Worm (Caenorhabditis elegans) whole organism, young adult: ENCODE data around the gene daf-41.

Experiments
- B0261.1 ChIP-seq: sonication (generic microtip); optimal IDR thresholded peaks from 2 replicates; lab custom pipeline; 2016; ENCODE audit warnings: mild to moderate bottlenecking, missing genetic modification characterization, moderate library complexity, missing compliant biosample characterization
- C06A6.2 ChIP-seq: fragments of 200-800 bp; sonication (Bioruptor generic); conservative IDR thresholded peaks from 2 replicates; pipeline ENCODE4 v1.3.6; 2022; ENCODE audit warnings: missing genetic modification characterization, missing compliant biosample characterization
- F49E8.2 ChIP-seq: sonication (generic microtip); optimal IDR thresholded peaks from 3 replicates; lab custom pipeline; 2017; ENCODE audit warnings: missing genetic modification characterization, mild to moderate bottlenecking, missing compliant biosample characterization, antibody characterized with exemption, moderate library complexity; ENCODE audit not compliant: insufficient read depth
- K11D2.4 ChIP-seq: fragments of 200-800 bp; sonication (Bioruptor generic); IDR thresholded peaks from 2 replicates; pipeline ENCODE4 v1.3.6; 2022; ENCODE audit warnings: missing genetic modification reagents, missing genetic modification characterization, missing compliant biosample characterization
- Y53G8AR.9 ChIP-seq: fragments of 200-800 bp; sonication (Bioruptor generic); conservative IDR thresholded peaks from 2 replicates; pipeline ENCODE4 v1.3.6; 2022; ENCODE audit warnings: missing genetic modification reagents, missing genetic modification characterization, missing compliant biosample characterization
- Y79H2A.3 ChIP-seq: fragments of 200-800 bp; sonication (Bioruptor generic); conservative IDR thresholded peaks from 2 replicates; pipeline ENCODE4 v1.3.6; 2022; ENCODE audit warnings: missing genetic modification reagents, missing genetic modification characterization, missing compliant biosample characterization
- ZK185.1 ChIP-seq: sonication (generic microtip); optimal IDR thresholded peaks from 2 replicates; lab custom pipeline; 2016; ENCODE audit warnings: mild to moderate bottlenecking, missing genetic modification characterization, missing compliant biosample characterization; ENCODE audit not compliant: poor library complexity, severe bottlenecking
- attf-3 ChIP-seq: fragments of 200-800 bp; sonication (Bioruptor generic); conservative IDR thresholded peaks from 2 replicates; pipeline ENCODE4 v1.3.6; 2022; ENCODE audit warnings: missing genetic modification reagents, missing genetic modification characterization, missing compliant biosample characterization
- bed-2 ChIP-seq: fragments of 200-800 bp; sonication (Bioruptor generic); IDR thresholded peaks from 2 replicates; pipeline ENCODE4 v1.3.6; 2022; ENCODE audit warnings: missing genetic modification reagents, missing genetic modification characterization, missing compliant biosample characterization
- cebp-1 ChIP-seq, 2 experiments: fragments of 200-800 bp in 1 of 2; sonication (Bioruptor generic) in 1 of 2; sonication (generic microtip) in 1 of 2; IDR thresholded peaks in 1 of 2; optimal IDR thresholded peaks in 1 of 2; 2 replicates each; pipeline versions ENCODE4 v1.3.6 to Lab custom; 2017 to 2022; ENCODE audit warnings: missing compliant biosample characterization in 2 of 2, missing genetic modification characterization in 2 of 2, mild to moderate bottlenecking in 1 of 2, missing genetic modification reagents in 1 of 2, moderate library complexity in 1 of 2
- ceh-40 ChIP-seq: fragments of 200-800 bp; sonication (Bioruptor generic); IDR thresholded peaks from 2 replicates; pipeline ENCODE4 v1.3.6; 2022; ENCODE audit warnings: missing genetic modification characterization, missing compliant biosample characterization
- ceh-58 ChIP-seq: fragments of 200-800 bp; sonication (Bioruptor generic); IDR thresholded peaks from 2 replicates; pipeline ENCODE4 v1.3.6; 2022; ENCODE audit warnings: missing genetic modification characterization, missing compliant biosample characterization
- ceh-79 ChIP-seq: sonication (generic microtip); optimal IDR thresholded peaks from 2 replicates; lab custom pipeline; 2017; ENCODE audit warnings: mild to moderate bottlenecking, missing genetic modification characterization, missing compliant biosample characterization
- ceh-91 ChIP-seq: fragments of 200-800 bp; sonication (Bioruptor generic); IDR thresholded peaks from 2 replicates; pipeline ENCODE4 v1.3.6; 2022; ENCODE audit warnings: missing genetic modification reagents, missing genetic modification characterization, missing compliant biosample characterization
- dox-1 ChIP-seq: fragments of 200-800 bp; sonication (Bioruptor generic); IDR thresholded peaks from 2 replicates; pipeline ENCODE4 v1.3.6; 2022; ENCODE audit warnings: missing genetic modification reagents, missing genetic modification characterization, missing compliant biosample characterization
- dpff-1 ChIP-seq: sonication (generic microtip); optimal IDR thresholded peaks from 2 replicates; lab custom pipeline; 2017; ENCODE audit warnings: mild to moderate bottlenecking, missing genetic modification characterization, missing compliant biosample characterization
- egl-18 ChIP-seq: fragments of 200-800 bp; sonication (Bioruptor generic); IDR thresholded peaks from 2 replicates; pipeline ENCODE4 v1.3.6; 2022; ENCODE audit warnings: missing genetic modification reagents, missing genetic modification characterization, missing compliant biosample characterization
- ekl-4 ChIP-seq: fragments of 200-800 bp; sonication (Bioruptor generic); IDR thresholded peaks from 2 replicates; pipeline ENCODE4 v1.3.6; 2022; ENCODE audit warnings: missing genetic modification reagents, missing genetic modification characterization, missing compliant biosample characterization
- hmg-20 ChIP-seq: fragments of 200-800 bp; sonication (Bioruptor generic); IDR thresholded peaks from 2 replicates; pipeline ENCODE4 v1.3.6; 2022; ENCODE audit warnings: missing genetic modification reagents, missing genetic modification characterization, missing compliant biosample characterization
- hrde-1 ChIP-seq: sonication (generic microtip); optimal IDR thresholded peaks from 2 replicates; lab custom pipeline; 2016; ENCODE audit warnings: missing genetic modification characterization, mild to moderate bottlenecking, missing compliant biosample characterization, moderate library complexity, missing genotype, missing genetic modification reagents, borderline replicate concordance
- let-607 ChIP-seq, 2 experiments: fragments of 200-800 bp in 1 of 2; sonication (Bioruptor generic) in 1 of 2; sonication (generic microtip) in 1 of 2; optimal IDR thresholded peaks; 2 replicates each; lab custom pipeline; 2016 to 2018; ENCODE audit warnings: mild to moderate bottlenecking in 2 of 2, missing compliant biosample characterization in 2 of 2, missing genetic modification characterization in 2 of 2, moderate library complexity in 2 of 2, missing genotype in 1 of 2
- lin-35 ChIP-seq, 3 experiments: fragments of 150-350 bp in 2 of 3; sonication (generic microtip) in 1 of 3; optimal IDR thresholded peaks; 2 replicates each; lab custom pipeline; 2014 to 2018; ENCODE audit warnings: missing biosample characterization in 3 of 3, missing genetic modification characterization in 3 of 3, missing genetic modification reagents in 3 of 3
- lin-54 ChIP-seq: fragments of 200-800 bp; sonication (Bioruptor generic); optimal IDR thresholded peaks from 2 replicates; lab custom pipeline; 2018; ENCODE audit warnings: mild to moderate bottlenecking, missing genetic modification characterization, missing compliant biosample characterization
- lsy-27 ChIP-seq: sonication (generic microtip); optimal IDR thresholded peaks from 2 replicates; lab custom pipeline; 2017; ENCODE audit warnings: missing genetic modification characterization, mild to moderate bottlenecking, missing compliant biosample characterization, antibody characterized with exemption, missing genotype, borderline replicate concordance; ENCODE audit not compliant: insufficient read depth
- madf-3 ChIP-seq: fragments of 200-800 bp; sonication (Bioruptor generic); IDR thresholded peaks from 2 replicates; pipeline ENCODE4 v1.3.6; 2022; ENCODE audit warnings: missing genetic modification reagents, missing genetic modification characterization, missing compliant biosample characterization
- nfya-2 ChIP-seq: fragments of 200-800 bp; sonication (Bioruptor generic); IDR thresholded peaks from 2 replicates; pipeline ENCODE4 v1.3.6; 2022; ENCODE audit warnings: missing genetic modification reagents, missing genetic modification characterization, missing compliant biosample characterization
- nhr-27 ChIP-seq: fragments of 200-800 bp; sonication (Bioruptor generic); optimal IDR thresholded peaks from 2 replicates; lab custom pipeline; 2018; ENCODE audit warnings: mild to moderate bottlenecking, missing genetic modification characterization, moderate library complexity, missing compliant biosample characterization
- rec-8 ChIP-seq, 2 experiments: sonication (generic microtip); optimal IDR thresholded peaks; 2 replicates each; lab custom pipeline; 2016; ENCODE audit warnings: mild to moderate bottlenecking in 2 of 2, missing genetic modification characterization in 2 of 2, missing genetic modification reagents in 2 of 2, missing genotype in 2 of 2, missing biosample characterization in 1 of 2, missing compliant biosample characterization in 1 of 2, moderate library complexity in 1 of 2
- repo-1 ChIP-seq: sonication (generic microtip); optimal IDR thresholded peaks from 2 replicates; lab custom pipeline; 2017; ENCODE audit warnings: mild to moderate bottlenecking, missing genetic modification characterization, missing compliant biosample characterization
- snpc-4 ChIP-seq, 5 experiments: fragments of 150-350 bp in 1 of 5; sonication (generic microtip) in 4 of 5; optimal IDR thresholded peaks; 2 replicates each; lab custom pipeline; 2014 to 2018; ENCODE audit warnings: missing genetic modification characterization in 5 of 5, missing biosample characterization in 3 of 5, antibody characterized with exemption in 2 of 5, mild to moderate bottlenecking in 2 of 5, missing compliant biosample characterization in 2 of 5, missing genotype in 2 of 5, moderate library complexity in 2 of 5, missing genetic modification reagents in 1 of 5
- somi-1 ChIP-seq: fragments of 200-800 bp; sonication (Bioruptor generic); optimal IDR thresholded peaks from 2 replicates; lab custom pipeline; 2018; ENCODE audit warnings: mild to moderate bottlenecking, missing genetic modification characterization, missing compliant biosample characterization
- unc-130 ChIP-seq: sonication (generic microtip); optimal IDR thresholded peaks from 2 replicates; lab custom pipeline; 2016; ENCODE audit warnings: missing genetic modification reagents, missing genetic modification characterization, missing compliant biosample characterization
- ztf-26 ChIP-seq: sonication (generic microtip); optimal IDR thresholded peaks from 2 replicates; lab custom pipeline; 2017; ENCODE audit warnings: missing genetic modification characterization, missing compliant biosample characterization
- ztf-28 ChIP-seq: fragments of 200-800 bp; sonication (Bioruptor generic); IDR thresholded peaks from 2 replicates; pipeline ENCODE4 v1.3.6; 2022; ENCODE audit warnings: missing genetic modification reagents, missing genetic modification characterization, missing compliant biosample characterization
- ztf-3 ChIP-seq: fragments of 200-800 bp; sonication (Bioruptor generic); optimal IDR thresholded peaks from 2 replicates; lab custom pipeline; 2018; ENCODE audit warnings: mild to moderate bottlenecking, missing genetic modification characterization, missing compliant biosample characterization

Gene daf-41

ce11 chrIII:5273396-5273857, 1.1 kb downstream of the daf-41 start, which contains the start of gene ztf-8 (continued):
- TF ChIP-seq snpc-4 (GFP tag; optimal IDR thresholded peaks at IDR 0.05; lab: Kevin White, UChicago) (no peak), snpc-4 (tag; optimal IDR thresholded peaks at IDR 0.05; lab: Kevin White, UChicago) (peak in 1 of 4 experiments; percentile 29), lin-54 (GFP tag; lab: Kevin White, UChicago) (peak; percentile 45), rec-8 (tag; optimal IDR thresholded peaks at IDR 0.05; lab: Kevin White, UChicago) (no peak), dpff-1 (tag; lab: Kevin White, UChicago) (peak; percentile 41), unc-130 (peak; percentile 10), ztf-26 (tag; lab: Kevin White, UChicago) (peak; percentile 12), ZK185.1 (tag; lab: Kevin White, UChicago) (no peak), C06A6.2 (GFP tag; lab: Robert Waterston, UW) (no peak), cebp-1 (GFP tag; IDR thresholded peaks at IDR 0.05; lab: Robert Waterston, UW) (no peak), cebp-1 (tag; optimal IDR thresholded peaks at IDR 0.05; lab: Kevin White, UChicago) (peak; percentile 38)

DNA sequence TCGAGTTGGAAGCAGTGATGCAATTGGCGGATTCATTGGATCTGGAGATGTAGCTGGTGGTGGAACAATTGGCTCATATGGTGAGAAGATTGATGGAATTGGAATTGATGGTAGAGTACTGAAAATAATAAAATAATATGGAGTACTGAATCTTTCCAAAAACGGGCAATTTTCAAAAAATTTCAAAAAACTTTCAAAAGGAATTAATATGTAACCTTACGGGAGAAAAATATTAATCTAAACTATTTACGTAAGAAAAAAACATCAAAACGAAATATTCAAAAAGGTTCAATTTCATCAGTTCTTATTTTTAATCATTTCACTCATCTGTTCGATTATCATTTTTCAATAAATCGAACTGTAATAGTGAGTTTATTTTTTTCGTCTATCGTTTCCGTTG, 4.8 kb downstream of the daf-41 start, which contains the start of gene ZC395.4:
TSS of gene ZC395.4 (plus strand) at position 301 of the 400 bp plus-strand sequence.
- no peak for TF ChIP-seq nhr-27 (tag; lab: Kevin White, UChicago)
- TF ChIP-seq ztf-3, result no peak
- TF ChIP-seq K11D2.4, result no peak
- TF ChIP-seq ztf-28 (GFP tag; lab: Robert Waterston, UW), result no peak
- no peak for TF ChIP-seq ceh-91
- TF ChIP-seq B0261.1 (tag; lab: Kevin White, UChicago), result no peak
- TF ChIP-seq somi-1 (GFP tag; lab: Kevin White, UChicago), result no peak
- no peak for TF ChIP-seq ceh-79 (tag; lab: Kevin White, UChicago)
- TF ChIP-seq Y79H2A.3 (GFP tag; lab: Robert Waterston, UW), result no peak
- TF ChIP-seq bed-2, result no peak
- TF ChIP-seq dox-1, result no peak
- TF ChIP-seq madf-3 (GFP tag; lab: Robert Waterston, UW), result no peak
- TF ChIP-seq ceh-40, result no peak
- TF ChIP-seq ceh-58 (GFP tag; lab: Robert Waterston, UW), result no peak
- TF ChIP-seq, all 124 proteins: peak for 0

- 0 out of 2 replicates have a peak, but pooled peaks have one; percentile 0 for TF ChIP-seq ztf-28 (GFP tag; lab: Robert Waterston, UW)
- no peak for TF ChIP-seq F49E8.2 (tag; lab: Kevin White, UChicago)
- no peak for TF ChIP-seq somi-1 (GFP tag; lab: Kevin White, UChicago)
- no peak for TF ChIP-seq hmg-20
- peak in 1 of 3 experiments; percentile 13 for TF ChIP-seq lin-35 (GFP tag; optimal IDR thresholded peaks at IDR 0.05; lab: Kevin White, UChicago)
- TF ChIP-seq rec-8 (tag; optimal IDR thresholded peaks at IDR 0.05; lab: Kevin White, UChicago), result no peak
- TF ChIP-seq ztf-26 (tag; lab: Kevin White, UChicago), result no peak
- no peak for TF ChIP-seq Y53G8AR.9 (GFP tag; lab: Robert Waterston, UW)
- TF ChIP-seq hrde-1 (tag; lab: Kevin White, UChicago), result no peak
- TF ChIP-seq attf-3 (GFP tag; lab: Robert Waterston, UW), result no peak
- no peak for TF ChIP-seq ekl-4 (GFP tag; lab: Robert Waterston, UW)
- TF ChIP-seq lsy-27 (tag; lab: Kevin White, UChicago), result no peak
- TF ChIP-seq repo-1 (tag; lab: Kevin White, UChicago), result no peak
- no peak for TF ChIP-seq nfya-2 (GFP tag; lab: Robert Waterston, UW)
- TF ChIP-seq egl-18 (GFP tag; lab: Robert Waterston, UW), result no peak
- TF ChIP-seq bed-2, result no peak
- TF ChIP-seq let-607 (tag; optimal IDR thresholded peaks at IDR 0.05; lab: Kevin White, UChicago), result peak in 1 of 2 experiments; percentile 19
These were observed 6.1 kb downstream of the daf-41 start for ce11 chrIII:5268486-5268885.
